Worm (Caenorhabditis elegans) whole organism, L2 larva: ENCODE results near the gene vha-11.

ENCODE experiments used
- nhr-12 ChIP-seq: fragments of 150-350 bp; optimal IDR thresholded peaks from 2 replicates; lab custom pipeline; 2014; ENCODE audit warnings: missing biosample characterization, missing genetic modification characterization
- nhr-129 ChIP-seq: fragments of 150-350 bp; optimal IDR thresholded peaks from 2 replicates; lab custom pipeline; 2014; ENCODE audit warnings: missing biosample characterization, missing genetic modification characterization
- nhr-237 ChIP-seq: fragments of 150-350 bp; optimal IDR thresholded peaks from 2 replicates; lab custom pipeline; 2014; ENCODE audit warnings: missing biosample characterization, missing genetic modification characterization
- nhr-77 ChIP-seq: fragments of 150-350 bp; optimal IDR thresholded peaks from 2 replicates; lab custom pipeline; 2014; ENCODE audit warnings: missing biosample characterization, missing genetic modification characterization
- peb-1 ChIP-seq: fragments of 150-350 bp; optimal IDR thresholded peaks from 2 replicates; lab custom pipeline; 2014; ENCODE audit warnings: missing biosample characterization, missing genetic modification characterization
- unc-55 ChIP-seq: fragments of 150-350 bp; sonication (generic microtip); optimal IDR thresholded peaks from 3 replicates; lab custom pipeline; 2014; ENCODE audit warnings: missing biosample characterization, missing genetic modification reagents, missing genetic modification characterization
- ztf-11 ChIP-seq: sonication (generic microtip); optimal IDR thresholded peaks from 2 replicates; lab custom pipeline; 2017; ENCODE audit warnings: missing biosample characterization, missing genetic modification characterization

DNA sequence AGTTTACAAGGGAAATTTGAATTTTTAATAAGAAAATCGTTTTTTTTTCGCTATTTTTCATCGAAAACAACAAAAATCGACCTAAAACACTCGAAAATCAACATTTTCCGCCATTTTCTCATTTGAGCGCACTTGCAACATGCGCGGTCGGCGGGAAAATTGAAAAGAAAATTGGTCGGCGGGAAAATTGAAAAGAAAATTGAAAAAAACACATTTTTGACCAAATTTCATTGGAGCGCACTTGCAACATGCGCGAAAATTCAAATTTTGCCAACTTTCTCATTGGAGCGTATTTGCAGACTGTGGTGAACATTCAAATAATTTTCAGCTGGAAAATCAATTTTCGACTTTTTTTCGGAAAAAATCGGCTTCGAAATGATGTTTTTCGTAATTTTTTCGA is 2.8 kb downstream of the vha-11 start:
- no peak for TF ChIP-seq peb-1
- no peak for TF ChIP-seq unc-55
- no peak for TF ChIP-seq nhr-12 (tag; lab: Kevin White, UChicago)
- TF ChIP-seq nhr-237 = no peak
- no peak for TF ChIP-seq ztf-11 (tag; lab: Kevin White, UChicago)
- TF ChIP-seq nhr-129 = no peak
- no peak for TF ChIP-seq nhr-77 (tag; lab: Kevin White, UChicago)
